Fruit fly (Drosophila melanogaster): ENCODE results near the gene hry.

hry gene

dm6 chr3L:8659601-8660000, 16.0 kb upstream of the hry start:
- TF ChIP-seq CG4496 (GFP tag; IDR thresholded peaks at IDR 0.05) (peak; percentile 10; the same call in 1 of the 3 replicates), Pif1A (GFP tag; optimal IDR thresholded peaks at IDR 0.05) (no peak), CG8159 (tag; optimal IDR thresholded peaks at IDR 0.05) (no peak)

- no peak for TF ChIP-seq CG17806 (tag; optimal IDR thresholded peaks at IDR 0.05)
- no peak for TF ChIP-seq CG14655 (GFP tag; optimal IDR thresholded peaks at IDR 0.05)
- TF ChIP-seq Ets98B (GFP tag; IDR thresholded peaks at IDR 0.05), result no peak
- TF ChIP-seq EcR (GFP tag; optimal IDR thresholded peaks at IDR 0.05), result no peak
- no peak for TF ChIP-seq CG8301 (tag; optimal IDR thresholded peaks at IDR 0.05)
- no peak for TF ChIP-seq gl (tag; optimal IDR thresholded peaks at IDR 0.05)
Observed at dm6 chr3L:8660800-8661199, 14.8 kb upstream of the hry start.

dm6 chr3L:8661793-8662669, 13.5 kb upstream of the hry start:
- peak; percentile 33 for TF ChIP-seq Pif1A (GFP tag; optimal IDR thresholded peaks at IDR 0.05)
- TF ChIP-seq Pif1B (GFP tag; optimal IDR thresholded peaks at IDR 0.05), result peak; percentile 5
- peak; percentile 58 for TF ChIP-seq CG8159 (tag; optimal IDR thresholded peaks at IDR 0.05)
- TF ChIP-seq Snoo (tag; optimal IDR thresholded peaks at IDR 0.05), result no peak
- TF ChIP-seq rn (GFP tag; IDR thresholded peaks at IDR 0.05), result no peak
- no peak for TF ChIP-seq fd96Ca (GFP tag; IDR thresholded peaks at IDR 0.05)
- no peak for TF ChIP-seq CG12605 (GFP tag; IDR thresholded peaks at IDR 0.05)
- TF ChIP-seq D1 (tag; optimal IDR thresholded peaks at IDR 0.05), result no peak
- TF ChIP-seq CG17806 (tag; optimal IDR thresholded peaks at IDR 0.05), result peak; percentile 43
- TF ChIP-seq CG8301 (tag; optimal IDR thresholded peaks at IDR 0.05), result no peak
- peak; percentile 27 for TF ChIP-seq CG9948 (tag; optimal IDR thresholded peaks at IDR 0.05)
- TF ChIP-seq gl (tag; optimal IDR thresholded peaks at IDR 0.05), result no peak
- peak; percentile 81 for TF ChIP-seq EcR (GFP tag; optimal IDR thresholded peaks at IDR 0.05)
- no peak for TF ChIP-seq CG4496 (GFP tag; IDR thresholded peaks at IDR 0.05)
- TF ChIP-seq CG15710 (tag; optimal IDR thresholded peaks at IDR 0.05), result peak; percentile 33
- TF ChIP-seq Ets98B (GFP tag; IDR thresholded peaks at IDR 0.05), result no peak

DNA sequence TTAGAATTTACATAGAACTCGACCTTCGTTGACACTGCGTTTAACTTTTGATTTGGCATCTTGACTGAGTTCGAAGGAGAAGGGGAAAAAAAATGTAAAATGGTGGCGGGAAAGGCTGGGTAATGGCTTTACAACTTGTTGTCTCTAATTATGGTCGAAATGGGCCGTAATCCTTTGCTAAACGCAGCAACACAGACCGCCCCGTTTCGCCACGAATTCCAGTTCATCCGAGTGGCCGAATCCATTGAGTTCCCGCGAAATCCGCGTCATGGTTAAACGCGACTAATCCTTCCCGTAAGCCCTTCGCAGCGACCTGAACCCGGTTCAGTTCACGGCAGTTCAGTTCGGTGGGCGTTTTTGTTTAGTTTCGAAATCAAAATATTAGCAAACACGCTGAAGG, 9.5 kb upstream of the hry start:
- TF ChIP-seq CG17806 (tag; optimal IDR thresholded peaks at IDR 0.05), result no peak
- TF ChIP-seq CG10348 (GFP tag; IDR thresholded peaks at IDR 0.05), result no peak
- TF ChIP-seq fd96Ca (GFP tag; IDR thresholded peaks at IDR 0.05), result no peak
- no peak for TF ChIP-seq CG13204 (GFP tag; optimal IDR thresholded peaks at IDR 0.05)
- no peak for TF ChIP-seq CG8159 (tag; optimal IDR thresholded peaks at IDR 0.05)
- TF ChIP-seq CG32121 (GFP tag; IDR thresholded peaks at IDR 0.05), result no peak
- no peak for TF ChIP-seq rn (GFP tag; IDR thresholded peaks at IDR 0.05)
- TF ChIP-seq EcR (GFP tag; optimal IDR thresholded peaks at IDR 0.05), result no peak
- TF ChIP-seq Ets98B (GFP tag; IDR thresholded peaks at IDR 0.05), result no peak
- no peak for TF ChIP-seq CG8301 (tag; optimal IDR thresholded peaks at IDR 0.05)
- no peak for TF ChIP-seq Snoo (tag; optimal IDR thresholded peaks at IDR 0.05)
- no peak for TF ChIP-seq CG14655 (GFP tag; optimal IDR thresholded peaks at IDR 0.05)

- TF ChIP-seq Snoo (tag; optimal IDR thresholded peaks at IDR 0.05), result peak; percentile 86
- peak; percentile 58 for TF ChIP-seq EcR (GFP tag; optimal IDR thresholded peaks at IDR 0.05)
- peak; percentile 49; the same call in 1 of the 3 replicates for TF ChIP-seq fd96Ca (GFP tag; IDR thresholded peaks at IDR 0.05)
- TF ChIP-seq rn (GFP tag; IDR thresholded peaks at IDR 0.05), result peak; percentile 65; the same call in 1 of the 2 replicates
- TF ChIP-seq Pif1A (GFP tag; optimal IDR thresholded peaks at IDR 0.05), result peak; percentile 66
- peak; percentile 91 for TF ChIP-seq Pif1B (GFP tag; optimal IDR thresholded peaks at IDR 0.05)
- peak; percentile 75 for TF ChIP-seq CG8301 (tag; optimal IDR thresholded peaks at IDR 0.05)
- TF ChIP-seq D1 (tag; optimal IDR thresholded peaks at IDR 0.05), result peak; percentile 82
- no peak; the same call in 1 of the 3 replicates for TF ChIP-seq CG4496 (GFP tag; IDR thresholded peaks at IDR 0.05)
- peak; percentile 59 for TF ChIP-seq CG13204 (GFP tag; optimal IDR thresholded peaks at IDR 0.05)
- TF ChIP-seq CG15710 (tag; optimal IDR thresholded peaks at IDR 0.05), result peak; percentile 93
- peak; percentile 85 for TF ChIP-seq CG34367 (tag; optimal IDR thresholded peaks at IDR 0.05)
- TF ChIP-seq Ets98B (GFP tag; IDR thresholded peaks at IDR 0.05), result peak; percentile 32
- TF ChIP-seq CG10348 (GFP tag; IDR thresholded peaks at IDR 0.05), result no peak
- TF ChIP-seq CG14655 (GFP tag; optimal IDR thresholded peaks at IDR 0.05), result peak; percentile 86
- TF ChIP-seq CG12605 (GFP tag; IDR thresholded peaks at IDR 0.05), result peak; percentile 63
- peak; percentile 94 for TF ChIP-seq CG9948 (tag; optimal IDR thresholded peaks at IDR 0.05)
- TF ChIP-seq CG8159 (tag; optimal IDR thresholded peaks at IDR 0.05), result peak; percentile 96
- 0 out of 2 replicates have a peak, but pooled peaks have one; percentile 11 for TF ChIP-seq CG32121 (GFP tag; IDR thresholded peaks at IDR 0.05)
- TF ChIP-seq gl (tag; optimal IDR thresholded peaks at IDR 0.05), result peak; percentile 59
- peak; percentile 91 for TF ChIP-seq CG17806 (tag; optimal IDR thresholded peaks at IDR 0.05)
Observed at dm6 chr3L:8667809-8668593, 7.6 kb upstream of the hry start.

- TF ChIP-seq CG8159 (tag; optimal IDR thresholded peaks at IDR 0.05) (peak; percentile 92), rn (GFP tag; IDR thresholded peaks at IDR 0.05) (no peak), Snoo (tag; optimal IDR thresholded peaks at IDR 0.05) (peak; percentile 78), CG9948 (tag; optimal IDR thresholded peaks at IDR 0.05) (peak; percentile 83), CG13204 (GFP tag; optimal IDR thresholded peaks at IDR 0.05) (no peak), CG12605 (GFP tag; IDR thresholded peaks at IDR 0.05) (0 out of 2 replicates have a peak, but pooled peaks have one; percentile 38), CG32121 (GFP tag; IDR thresholded peaks at IDR 0.05) (no peak), fd96Ca (GFP tag; IDR thresholded peaks at IDR 0.05) (peak; percentile 69; the same call in 2 of the 3 replicates), EcR (GFP tag; optimal IDR thresholded peaks at IDR 0.05) (peak; percentile 86), Ets98B (GFP tag; IDR thresholded peaks at IDR 0.05) (peak; percentile 35; the same call in 1 of the 2 replicates), CG17806 (tag; optimal IDR thresholded peaks at IDR 0.05) (peak; percentile 90), gl (tag; optimal IDR thresholded peaks at IDR 0.05) (peak; percentile 78), CG8301 (tag; optimal IDR thresholded peaks at IDR 0.05) (peak; percentile 45), Pif1B (GFP tag; optimal IDR thresholded peaks at IDR 0.05) (peak; percentile 67), CG15710 (tag; optimal IDR thresholded peaks at IDR 0.05) (peak; percentile 88), CG34367 (tag; optimal IDR thresholded peaks at IDR 0.05) (peak; percentile 88), CG10348 (GFP tag; IDR thresholded peaks at IDR 0.05) (no peak), CG4496 (GFP tag; IDR thresholded peaks at IDR 0.05) (peak; percentile 77), Pif1A (GFP tag; optimal IDR thresholded peaks at IDR 0.05) (peak; percentile 83), CG14655 (GFP tag; optimal IDR thresholded peaks at IDR 0.05) (peak; percentile 74), D1 (tag; optimal IDR thresholded peaks at IDR 0.05) (peak; percentile 69)
Observed at dm6 chr3L:8669087-8669486, 6.5 kb upstream of the hry start.

Data from whole organism, pupa.